Worm (Caenorhabditis elegans) whole organism, L3 larva: Measurements from ENCODE around the gene C45B11.8.

Experiments
- R02D3.7 ChIP-seq: fragments of 150-350 bp; optimal IDR thresholded peaks from 2 replicates; lab custom pipeline; 2014; ENCODE audit warnings: missing biosample characterization, missing genetic modification characterization
- ZK546.5 ChIP-seq: sonication (generic microtip); optimal IDR thresholded peaks from 2 replicates; lab custom pipeline; 2017; ENCODE audit warnings: missing biosample characterization, missing genetic modification characterization
- aly-2 ChIP-seq: fragments of 150-350 bp; optimal IDR thresholded peaks from 2 replicates; lab custom pipeline; 2014; ENCODE audit warnings: missing biosample characterization, missing genetic modification characterization
- ama-1 ChIP-seq: fragments of 150-350 bp; optimal IDR thresholded peaks from 2 replicates; lab custom pipeline; 2018
- ceh-16 ChIP-seq: sonication (generic microtip); optimal IDR thresholded peaks from 2 replicates; lab custom pipeline; 2017; ENCODE audit warnings: missing biosample characterization, missing genetic modification characterization
- ceh-28 ChIP-seq: fragments of 150-350 bp; optimal IDR thresholded peaks from 2 replicates; lab custom pipeline; 2014; ENCODE audit warnings: missing biosample characterization, missing genetic modification reagents, missing genetic modification characterization
- ceh-82 ChIP-seq: fragments of 150-350 bp; optimal IDR thresholded peaks from 2 replicates; lab custom pipeline; 2014; ENCODE audit warnings: missing biosample characterization, missing genetic modification characterization
- ceh-9 ChIP-seq: sonication (generic microtip); optimal IDR thresholded peaks from 2 replicates; lab custom pipeline; 2018; ENCODE audit warnings: missing biosample characterization, missing genetic modification characterization
- daf-12 ChIP-seq: fragments of 150-350 bp; optimal IDR thresholded peaks from 2 replicates; lab custom pipeline; 2014; ENCODE audit warnings: missing biosample characterization, missing genetic modification reagents, missing genetic modification characterization
- egl-27 ChIP-seq: sonication (generic microtip); optimal IDR thresholded peaks from 4 replicates; lab custom pipeline; 2017; ENCODE audit warnings: missing biosample characterization, missing genetic modification reagents, missing genetic modification characterization
- egl-5 ChIP-seq: fragments of 150-350 bp; optimal IDR thresholded peaks from 2 replicates; lab custom pipeline; 2017; ENCODE audit warnings: missing biosample characterization, missing genetic modification reagents, missing genetic modification characterization, inconsistent platforms
- elt-1 ChIP-seq: fragments of 150-350 bp; optimal IDR thresholded peaks from 2 replicates; lab custom pipeline; 2014; ENCODE audit warnings: missing biosample characterization, missing genetic modification characterization
- elt-2 ChIP-seq: sonication (generic microtip); optimal IDR thresholded peaks from 2 replicates; lab custom pipeline; 2016; ENCODE audit warnings: missing genetic modification reagents, mild to moderate bottlenecking, missing genetic modification characterization, missing compliant biosample characterization
- elt-3 ChIP-seq, 3 experiments: fragments of 150-350 bp in 1 of 3; sonication (generic microtip) in 2 of 3; optimal IDR thresholded peaks; 2 replicates in 2 of 3; 4 replicates in 1 of 3; lab custom pipeline; 2014 to 2017; ENCODE audit warnings: missing biosample characterization in 3 of 3, missing genetic modification characterization in 3 of 3
- eor-1 ChIP-seq, 2 experiments: fragments of 150-350 bp; optimal IDR thresholded peaks; 2 replicates each; lab custom pipeline; 2014 to 2018; ENCODE audit warnings: missing biosample characterization in 2 of 2, missing genetic modification characterization in 2 of 2
- fkh-10 ChIP-seq: sonication (generic microtip); optimal IDR thresholded peaks from 2 replicates; lab custom pipeline; 2017; ENCODE audit warnings: missing biosample characterization, missing genetic modification reagents, missing genetic modification characterization
- fkh-2 ChIP-seq: fragments of 150-350 bp; optimal IDR thresholded peaks from 2 replicates; lab custom pipeline; 2014; ENCODE audit warnings: missing biosample characterization, missing genetic modification reagents, missing genetic modification characterization
- fos-1 ChIP-seq: fragments of 150-350 bp; optimal IDR thresholded peaks from 2 replicates; lab custom pipeline; 2014; ENCODE audit warnings: missing biosample characterization, missing genetic modification characterization
- hmg-11 ChIP-seq: sonication (generic microtip); optimal IDR thresholded peaks from 2 replicates; lab custom pipeline; 2016; ENCODE audit warnings: missing genetic modification characterization, missing compliant biosample characterization
- jun-1 ChIP-seq: fragments of 150-350 bp; optimal IDR thresholded peaks from 2 replicates; lab custom pipeline; 2014; ENCODE audit warnings: missing biosample characterization, missing genetic modification reagents, missing genetic modification characterization
- lin-15B ChIP-seq: fragments of 150-350 bp; optimal IDR thresholded peaks from 2 replicates; lab custom pipeline; 2014; ENCODE audit warnings: missing biosample characterization, missing genetic modification characterization
- lsy-12 ChIP-seq: sonication (generic microtip); optimal IDR thresholded peaks from 2 replicates; lab custom pipeline; 2016; ENCODE audit warnings: mild to moderate bottlenecking, missing genetic modification characterization, missing compliant biosample characterization
- mdl-1 ChIP-seq: fragments of 150-350 bp; optimal IDR thresholded peaks from 2 replicates; lab custom pipeline; 2014; ENCODE audit warnings: missing biosample characterization, missing genetic modification characterization
- mml-1 ChIP-seq: fragments of 150-350 bp; sonication (generic microtip); optimal IDR thresholded peaks from 3 replicates; lab custom pipeline; 2014; ENCODE audit warnings: missing biosample characterization, missing genetic modification characterization
- nfya-1 ChIP-seq: sonication (generic microtip); optimal IDR thresholded peaks from 2 replicates; lab custom pipeline; 2017; ENCODE audit warnings: missing genetic modification characterization, mild to moderate bottlenecking, missing compliant biosample characterization, antibody characterized with exemption, moderate library complexity; ENCODE audit not compliant: insufficient read depth
- nhr-11 ChIP-seq: fragments of 150-350 bp; optimal IDR thresholded peaks from 2 replicates; lab custom pipeline; 2014; ENCODE audit warnings: missing biosample characterization, missing genetic modification characterization
- nhr-12 ChIP-seq: fragments of 150-350 bp; optimal IDR thresholded peaks from 2 replicates; lab custom pipeline; 2014; ENCODE audit warnings: missing biosample characterization, missing genetic modification characterization
- nhr-23 ChIP-seq: fragments of 150-350 bp; optimal IDR thresholded peaks from 2 replicates; lab custom pipeline; 2014; ENCODE audit warnings: missing biosample characterization, missing genetic modification reagents, missing genetic modification characterization
- nhr-237 ChIP-seq: fragments of 150-350 bp; optimal IDR thresholded peaks from 2 replicates; lab custom pipeline; 2014; ENCODE audit warnings: missing biosample characterization, missing genetic modification characterization
- nhr-25 ChIP-seq: sonication (generic microtip); optimal IDR thresholded peaks from 2 replicates; lab custom pipeline; 2017; ENCODE audit warnings: missing biosample characterization, missing genetic modification characterization
- nhr-28 ChIP-seq: fragments of 150-350 bp; optimal IDR thresholded peaks from 2 replicates; lab custom pipeline; 2014; ENCODE audit warnings: missing biosample characterization, missing genetic modification characterization
- nhr-67 ChIP-seq: fragments of 150-350 bp; optimal IDR thresholded peaks from 2 replicates; lab custom pipeline; 2014; ENCODE audit warnings: missing biosample characterization, missing genetic modification characterization
- nhr-76 ChIP-seq: fragments of 150-350 bp; sonication (generic microtip); optimal IDR thresholded peaks from 5 replicates; lab custom pipeline; 2014; ENCODE audit warnings: missing biosample characterization, missing genetic modification characterization
- nhr-77 ChIP-seq: fragments of 150-350 bp; optimal IDR thresholded peaks from 2 replicates; lab custom pipeline; 2014; ENCODE audit warnings: missing biosample characterization, missing genetic modification characterization
- pha-4 ChIP-seq: fragments of 150-350 bp; optimal IDR thresholded peaks from 2 replicates; lab custom pipeline; 2014; ENCODE audit warnings: missing biosample characterization, missing genetic modification reagents, missing genetic modification characterization
- pqm-1 ChIP-seq: fragments of 150-350 bp; optimal IDR thresholded peaks from 2 replicates; lab custom pipeline; 2017; ENCODE audit warnings: missing biosample characterization, missing genetic modification characterization, inconsistent platforms
- sea-2 ChIP-seq: fragments of 150-350 bp; sonication (generic microtip); optimal IDR thresholded peaks from 4 replicates; lab custom pipeline; 2014; ENCODE audit warnings: missing biosample characterization, missing genetic modification reagents, missing genetic modification characterization
- skn-1 ChIP-seq: fragments of 150-350 bp; optimal IDR thresholded peaks from 2 replicates; lab custom pipeline; 2014; ENCODE audit warnings: missing biosample characterization, missing genetic modification characterization
- snpc-4 ChIP-seq: fragments of 150-350 bp; optimal IDR thresholded peaks from 2 replicates; lab custom pipeline; 2014; ENCODE audit warnings: missing biosample characterization, missing genetic modification characterization
- tbx-2 ChIP-seq: sonication (generic microtip); optimal IDR thresholded peaks from 2 replicates; lab custom pipeline; 2016; ENCODE audit warnings: mild to moderate bottlenecking, missing genetic modification characterization, missing compliant biosample characterization
- unc-39 ChIP-seq: sonication (generic microtip); optimal IDR thresholded peaks from 4 replicates; lab custom pipeline; 2017; ENCODE audit warnings: missing biosample characterization, missing genetic modification characterization
- unc-62 ChIP-seq: fragments of 150-350 bp; sonication (generic microtip); optimal IDR thresholded peaks from 4 replicates; lab custom pipeline; 2014; ENCODE audit warnings: missing biosample characterization, missing genetic modification reagents, missing genetic modification characterization
- zag-1 ChIP-seq: fragments of 150-350 bp; optimal IDR thresholded peaks from 2 replicates; lab custom pipeline; 2014; ENCODE audit warnings: missing biosample characterization, missing genetic modification characterization
- ztf-11 ChIP-seq: fragments of 150-350 bp; optimal IDR thresholded peaks from 2 replicates; lab custom pipeline; 2014; ENCODE audit warnings: missing biosample characterization, missing genetic modification characterization
- ztf-4 ChIP-seq: fragments of 150-350 bp; optimal IDR thresholded peaks from 2 replicates; lab custom pipeline; 2014; ENCODE audit warnings: missing biosample characterization, missing genetic modification characterization

C45B11.8 gene

DNA sequence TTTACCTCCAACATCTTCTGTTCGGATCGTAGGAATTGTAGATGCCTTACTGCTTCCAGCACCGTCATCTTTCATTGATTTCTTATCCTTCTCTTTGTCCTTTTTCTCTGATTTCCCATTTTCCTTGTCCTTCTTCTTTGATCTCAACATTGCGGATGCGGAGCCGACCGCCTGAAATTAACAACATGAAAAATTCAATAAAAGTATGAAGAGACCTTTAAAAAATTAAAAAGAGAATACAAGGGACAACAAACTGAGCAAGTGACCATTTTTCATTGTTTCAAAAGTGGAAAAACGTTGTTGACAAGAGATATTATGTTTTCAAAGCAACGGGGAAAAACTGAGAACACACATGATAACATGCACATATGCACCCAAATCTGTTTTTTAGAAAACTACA is 9.9 kb upstream of the C45B11.8 start:
- no peak for TF ChIP-seq egl-27 (tag; lab: Kevin White, UChicago)
- TF ChIP-seq R02D3.7 (tag; lab: Kevin White, UChicago) = no peak
- TF ChIP-seq tbx-2 (tag; lab: Kevin White, UChicago) = no peak
- TF ChIP-seq nhr-23 (tag; lab: Kevin White, UChicago) = no peak
- no peak for TF ChIP-seq nhr-76 (tag; lab: Kevin White, UChicago)
- TF ChIP-seq ceh-16 = no peak
- TF ChIP-seq ceh-28 = no peak
- no peak for TF ChIP-seq elt-2 (tag; lab: Kevin White, UChicago)
- TF ChIP-seq mml-1 (tag; lab: Kevin White, UChicago) = no peak
- no peak for TF ChIP-seq ztf-11 (tag; lab: Kevin White, UChicago)

DNA sequence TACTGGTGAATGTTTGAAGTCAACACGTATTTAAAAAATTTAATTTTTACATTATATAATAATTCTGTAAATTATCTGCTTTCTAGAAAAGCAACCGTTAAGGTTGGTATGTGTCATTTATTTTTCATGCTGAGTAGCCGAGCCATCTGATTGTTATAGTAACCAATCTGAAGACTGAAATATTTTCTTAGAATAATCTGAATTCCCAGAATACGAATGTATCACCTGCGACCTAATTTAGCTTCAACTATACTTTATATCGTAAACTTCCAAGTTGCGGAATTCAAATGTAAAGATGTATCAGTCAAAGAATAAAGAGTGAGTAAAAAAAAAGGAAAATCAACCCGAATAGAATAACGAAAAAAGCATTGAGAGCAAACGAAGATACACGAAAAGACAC is 7.3 kb upstream of the C45B11.8 start:
- no peak for TF ChIP-seq aly-2 (tag; lab: Kevin White, UChicago)
- TF ChIP-seq nhr-67 (tag; lab: Kevin White, UChicago) = no peak
- no peak for TF ChIP-seq unc-39 (tag; lab: Kevin White, UChicago)
- no peak for TF ChIP-seq nhr-12 (tag; lab: Kevin White, UChicago)
- no peak for TF ChIP-seq mdl-1
- TF ChIP-seq nhr-237 (tag; lab: Kevin White, UChicago) = no peak
- TF ChIP-seq unc-62 = no peak

ce11 chrV:11034748-11035147 is 5.8 kb upstream of the C45B11.8 start, which contains the start of gene pptr-2:
pptr-2 (minus strand) TSS chrV:11034931.
- TF ChIP-seq nfya-1 = peak; percentile 21
- TF ChIP-seq nhr-67 (tag; lab: Kevin White, UChicago) = no peak
- no peak for TF ChIP-seq unc-62
- no peak for TF ChIP-seq unc-39 (tag; lab: Kevin White, UChicago)

- TF ChIP-seq egl-5 (tag; lab: Kevin White, UChicago) (peak; percentile 72), fkh-10 (GFP tag; lab: Kevin White, UChicago) (peak; percentile 7), nhr-76 (tag; lab: Kevin White, UChicago) (no peak), nhr-23 (tag; lab: Kevin White, UChicago) (peak; percentile 70), nhr-25 (peak; percentile 40), eor-1 (tag; optimal IDR thresholded peaks at IDR 0.05; lab: Kevin White, UChicago) (no peak), tbx-2 (tag; lab: Kevin White, UChicago) (no peak), daf-12 (tag; lab: Kevin White, UChicago) (no peak), lsy-12 (peak; percentile 28), mdl-1 (no peak), nhr-11 (tag; lab: Kevin White, UChicago) (peak; percentile 24), unc-62 (peak; percentile 49), elt-1 (tag; lab: Kevin White, UChicago) (no peak), ZK546.5 (no peak), R02D3.7 (tag; lab: Kevin White, UChicago) (no peak), jun-1 (peak; percentile 8), fkh-2 (no peak), fos-1 (tag; lab: Kevin White, UChicago) (no peak), nfya-1 (peak; percentile 73), ztf-11 (tag; lab: Kevin White, UChicago) (no peak), aly-2 (tag; lab: Kevin White, UChicago) (no peak), hmg-11 (tag; lab: Kevin White, UChicago) (peak; percentile 78), nhr-12 (tag; lab: Kevin White, UChicago) (no peak), egl-27 (tag; lab: Kevin White, UChicago) (no peak), elt-2 (tag; lab: Kevin White, UChicago) (peak; percentile 64), ceh-28 (peak; percentile 34), nhr-77 (tag; lab: Kevin White, UChicago) (no peak), ama-1 (lab: Kevin White, UChicago) (no peak), nhr-28 (tag; lab: Kevin White, UChicago) (no peak), pqm-1 (tag; lab: Kevin White, UChicago) (peak; percentile 28), zag-1 (tag; lab: Kevin White, UChicago) (no peak), snpc-4 (tag; lab: Kevin White, UChicago) (no peak), elt-3 (tag; optimal IDR thresholded peaks at IDR 0.05; lab: Kevin White, UChicago) (no peak), sea-2 (GFP tag; lab: Kevin White, UChicago) (no peak), pha-4 (peak; percentile 82), lin-15B (tag; lab: Kevin White, UChicago) (peak; percentile 85), nhr-237 (tag; lab: Kevin White, UChicago) (no peak), ceh-16 (no peak), unc-39 (tag; lab: Kevin White, UChicago) (no peak), ztf-4 (tag; lab: Kevin White, UChicago) (no peak), ceh-9 (tag; lab: Kevin White, UChicago) (no peak), ceh-82 (no peak), nhr-67 (tag; lab: Kevin White, UChicago) (no peak), skn-1 (tag; lab: Kevin White, UChicago) (no peak), mml-1 (tag; lab: Kevin White, UChicago) (no peak)
Measured at ce11 chrV:11039379-11039954, 1.1 kb upstream of the C45B11.8 start, which contains the start of gene pak-2. pak-2 (minus strand) TSS chrV:11039429.
